Fruit fly (Drosophila melanogaster) whole organism, prepupa: ENCODE measurements around the gene CG3703.

Experiments used
- CG10631 ChIP-seq: fragments of 200-800 bp; sonication (Bioruptor generic); optimal IDR thresholded peaks from 2 replicates; lab custom pipeline; 2016; ENCODE audit warnings: missing biosample characterization, missing genetic modification characterization
- CG15336 ChIP-seq: fragments of 200-800 bp; sonication (Bioruptor generic); IDR thresholded peaks from 2 replicates; pipeline ENCODE4 v1.3.6; 2022; ENCODE audit warnings: missing biosample characterization, missing genetic modification characterization
- CG16779 ChIP-seq: fragments of 200-800 bp; sonication (Bioruptor generic); optimal IDR thresholded peaks from 3 replicates; lab custom pipeline; 2017; ENCODE audit warnings: missing biosample characterization, mild to moderate bottlenecking, missing genetic modification characterization
- CG31627 ChIP-seq: fragments of 200-800 bp; sonication (Bioruptor generic); optimal IDR thresholded peaks from 3 replicates; lab custom pipeline; 2016; ENCODE audit warnings: missing biosample characterization, missing genetic modification characterization
- CG32006 ChIP-seq: fragments of 200-800 bp; sonication (Bioruptor generic); optimal IDR thresholded peaks from 3 replicates; lab custom pipeline; 2017; ENCODE audit warnings: missing biosample characterization, mild to moderate bottlenecking, missing genetic modification characterization
- CG34406 ChIP-seq: fragments of 200-800 bp; sonication (Bioruptor generic); optimal IDR thresholded peaks from 3 replicates; lab custom pipeline; 2016; ENCODE audit warnings: missing biosample characterization, missing genetic modification characterization
- CG3919 ChIP-seq: fragments of 200-800 bp; sonication (Bioruptor generic); optimal IDR thresholded peaks from 3 replicates; lab custom pipeline; 2016; ENCODE audit warnings: missing biosample characterization, missing genetic modification characterization
- CG4318 ChIP-seq: fragments of 200-800 bp; sonication (Bioruptor generic); optimal IDR thresholded peaks from 3 replicates; lab custom pipeline; 2017; ENCODE audit warnings: missing biosample characterization, mild to moderate bottlenecking, missing genetic modification characterization
- CG6163 ChIP-seq: fragments of 200-800 bp; sonication (Bioruptor generic); IDR thresholded peaks from 3 replicates; pipeline ENCODE4 v1.3.6; 2022; ENCODE audit warnings: missing biosample characterization, missing genetic modification characterization
- CG6808 ChIP-seq: fragments of 200-800 bp; sonication (Bioruptor generic); optimal IDR thresholded peaks from 3 replicates; lab custom pipeline; 2017; ENCODE audit warnings: missing biosample characterization, missing genetic modification characterization, mild to moderate bottlenecking, moderate library complexity, missing genetic modification reagents
- CG7368 ChIP-seq: fragments of 200-800 bp; sonication (Bioruptor generic); optimal IDR thresholded peaks from 3 replicates; lab custom pipeline; 2016; ENCODE audit warnings: missing biosample characterization, missing genetic modification characterization
- CG8119 ChIP-seq: fragments of 200-800 bp; sonication (Bioruptor generic); IDR thresholded peaks from 3 replicates; pipeline ENCODE4 v1.3.6; 2022; ENCODE audit warnings: missing biosample characterization, missing genetic modification characterization
- CG8319 ChIP-seq: fragments of 200-800 bp; sonication (Bioruptor generic); optimal IDR thresholded peaks from 3 replicates; lab custom pipeline; 2016; ENCODE audit warnings: missing biosample characterization, missing genetic modification characterization
- CG8632 ChIP-seq: fragments of 200-800 bp; sonication (Bioruptor generic); optimal IDR thresholded peaks from 3 replicates; lab custom pipeline; 2016; ENCODE audit warnings: missing biosample characterization, missing genetic modification characterization
- Eip75B ChIP-seq: fragments of 200-800 bp; sonication (Bioruptor generic); optimal IDR thresholded peaks from 3 replicates; lab custom pipeline; 2016; ENCODE audit warnings: missing biosample characterization, missing genetic modification characterization
- Eip78C ChIP-seq: fragments of 200-800 bp; sonication (Bioruptor generic); peaks from one replicate; lab custom pipeline; 2016; ENCODE audit warnings: missing biosample characterization, missing genetic modification characterization
- Eip93F ChIP-seq: fragments of 200-800 bp; sonication (Bioruptor generic); optimal IDR thresholded peaks from 2 replicates; lab custom pipeline; 2016; ENCODE audit warnings: missing biosample characterization, mild to moderate bottlenecking, missing genetic modification characterization
- Hr38 ChIP-seq: sonication (Bioruptor generic); optimal IDR thresholded peaks from 2 replicates; lab custom pipeline; 2016; ENCODE audit warnings: missing biosample characterization, missing genetic modification characterization
- Hr39 ChIP-seq: fragments of 200-800 bp; sonication (Bioruptor generic); optimal IDR thresholded peaks from 2 replicates; lab custom pipeline; 2016; ENCODE audit warnings: missing biosample characterization, missing genetic modification characterization
- Hr4 ChIP-seq: fragments of 200-800 bp; sonication (Bioruptor generic); optimal IDR thresholded peaks from 3 replicates; lab custom pipeline; 2016; ENCODE audit warnings: missing biosample characterization, missing genetic modification characterization
- OdsH ChIP-seq: fragments of 200-800 bp; sonication (Bioruptor generic); optimal IDR thresholded peaks from 3 replicates; lab custom pipeline; 2016; ENCODE audit warnings: missing biosample characterization, missing genetic modification characterization
- Smox ChIP-seq: fragments of 200-800 bp; sonication (Bioruptor generic); optimal IDR thresholded peaks from 3 replicates; lab custom pipeline; 2016; ENCODE audit warnings: missing biosample characterization, missing genetic modification characterization
- Sox102F ChIP-seq: fragments of 200-800 bp; sonication (Bioruptor generic); optimal IDR thresholded peaks from 2 replicates; lab custom pipeline; 2016; ENCODE audit warnings: missing biosample characterization, mild to moderate bottlenecking, missing genetic modification characterization
- acj6 ChIP-seq: fragments of 200-800 bp; sonication (Bioruptor generic); optimal IDR thresholded peaks from 3 replicates; lab custom pipeline; 2016; ENCODE audit warnings: missing biosample characterization, missing genetic modification characterization
- dsx ChIP-seq: fragments of 200-800 bp; optimal IDR thresholded peaks from 3 replicates; lab custom pipeline; 2019; ENCODE audit warnings: missing biosample characterization, mild to moderate bottlenecking, missing genetic modification characterization, moderate library complexity; ENCODE audit not compliant: poor library complexity, severe bottlenecking
- eg ChIP-seq: fragments of 200-800 bp; sonication (Bioruptor generic); IDR thresholded peaks from 3 replicates; pipeline ENCODE4 v1.3.6; 2022; ENCODE audit warnings: missing biosample characterization, missing genetic modification characterization
- esn ChIP-seq: fragments of 200-800 bp; sonication (Bioruptor generic); optimal IDR thresholded peaks from 2 replicates; lab custom pipeline; 2016; ENCODE audit warnings: missing biosample characterization, mild to moderate bottlenecking, missing genetic modification characterization, moderate library complexity
- fd59A ChIP-seq: fragments of 200-800 bp; sonication (Bioruptor generic); optimal IDR thresholded peaks from 2 replicates; lab custom pipeline; 2017; ENCODE audit warnings: missing biosample characterization, mild to moderate bottlenecking, missing genetic modification characterization, missing genetic modification reagents
- lz ChIP-seq: fragments of 200-800 bp; sonication (Bioruptor generic); optimal IDR thresholded peaks from 3 replicates; lab custom pipeline; 2016; ENCODE audit warnings: missing biosample characterization, missing genetic modification characterization
- net ChIP-seq: fragments of 200-800 bp; sonication (Bioruptor generic); optimal IDR thresholded peaks from 3 replicates; lab custom pipeline; 2016; ENCODE audit warnings: missing biosample characterization, missing genetic modification characterization
- spab ChIP-seq: fragments of 200-800 bp; sonication (Bioruptor generic); optimal IDR thresholded peaks from 2 replicates; lab custom pipeline; 2017; ENCODE audit warnings: missing biosample characterization, mild to moderate bottlenecking, missing genetic modification characterization, missing genetic modification reagents
- ss ChIP-seq, 2 experiments: fragments of 200-800 bp; sonication (Bioruptor generic); optimal IDR thresholded peaks; 2 replicates in 1 of 2; 3 replicates in 1 of 2; lab custom pipeline; 2017 to 2018; ENCODE audit warnings: mild to moderate bottlenecking in 2 of 2, missing biosample characterization in 2 of 2, missing genetic modification characterization in 2 of 2, moderate library complexity in 1 of 2
- svp ChIP-seq: fragments of 200-800 bp; sonication (Bioruptor generic); peaks from one replicate; lab custom pipeline; 2016; ENCODE audit warnings: missing biosample characterization, missing genetic modification characterization
- topi ChIP-seq: fragments of 200-800 bp; sonication (Bioruptor generic); optimal IDR thresholded peaks from 3 replicates; lab custom pipeline; 2016; ENCODE audit warnings: missing biosample characterization, missing genetic modification characterization
- vri ChIP-seq: fragments of 200-800 bp; sonication (Bioruptor generic); optimal IDR thresholded peaks from 3 replicates; lab custom pipeline; 2016; ENCODE audit warnings: missing biosample characterization, mild to moderate bottlenecking, missing genetic modification characterization

The CG3703 gene

DNA sequence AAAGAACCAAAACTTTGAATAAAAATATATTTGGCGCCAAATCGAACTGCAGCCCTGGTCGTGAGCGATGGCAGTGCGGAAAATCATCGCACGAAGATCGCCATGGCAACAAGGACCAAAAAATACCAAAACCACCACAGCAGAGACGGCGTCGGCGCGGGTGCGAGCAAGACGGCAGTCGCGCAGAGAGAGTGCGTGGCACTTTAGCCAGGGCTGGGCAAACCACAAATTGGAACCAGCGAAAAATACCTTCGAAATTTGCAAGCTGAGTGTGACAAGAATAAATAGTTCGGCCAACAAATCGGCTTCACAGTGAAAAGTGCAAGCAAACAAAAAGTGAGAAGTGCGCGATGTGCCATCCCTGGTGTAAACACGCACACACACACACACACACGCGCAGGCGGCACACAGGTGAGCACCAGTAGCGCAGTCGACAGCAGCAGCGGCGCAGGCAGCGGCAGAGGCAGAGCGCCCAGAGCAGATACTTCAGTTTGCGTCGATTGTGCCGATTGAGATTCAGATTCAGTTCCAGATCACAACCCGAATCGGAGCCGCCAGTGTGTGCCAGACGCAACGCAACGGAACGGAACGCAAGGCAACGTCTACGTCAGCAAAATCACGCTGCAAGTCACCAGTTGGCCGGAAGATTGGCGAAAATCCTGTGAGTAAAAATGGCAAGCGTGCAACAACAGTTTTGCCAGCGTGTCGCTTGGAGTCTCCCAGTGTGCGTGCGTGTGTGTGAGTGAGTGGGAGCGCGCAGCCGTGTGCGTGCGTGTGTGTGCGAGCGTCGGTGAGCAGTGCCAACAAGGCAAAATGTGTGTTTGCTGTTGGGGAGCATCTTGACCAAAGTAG, 10.3 kb downstream of the CG3703 start, which contains the start of gene TRAM (continued):
- TF ChIP-seq Eip78C (GFP tag; lab: Kevin White, UChicago) (peak; percentile 98), CG6163 (GFP tag; lab: Robert Waterston, UW) (peak; percentile 99), esn (peak; percentile 97), svp (GFP tag; lab: Kevin White, UChicago) (peak; percentile 98), Hr4 (GFP tag; lab: Kevin White, UChicago) (peak; percentile 98), CG10631 (GFP tag; lab: Kevin White, UChicago) (peak; percentile 98), topi (GFP tag; lab: Kevin White, UChicago) (peak; percentile 96), acj6 (GFP tag; lab: Kevin White, UChicago) (peak; percentile 96), fd59A (GFP tag; lab: Kevin White, UChicago) (peak; percentile 98), CG8319 (GFP tag; lab: Kevin White, UChicago) (peak; percentile 94), eg (GFP tag; lab: Robert Waterston, UW) (peak; percentile 99), CG8632 (GFP tag; lab: Kevin White, UChicago) (peak; percentile 95), OdsH (GFP tag; lab: Kevin White, UChicago) (peak; percentile 97), CG32006 (GFP tag; lab: Kevin White, UChicago) (peak; percentile 98), CG34406 (peak; percentile 95), Hr39 (GFP tag; lab: Kevin White, UChicago) (peak; percentile 97), Eip93F (GFP tag; lab: Kevin White, UChicago) (peak; percentile 88), CG3919 (GFP tag; lab: Kevin White, UChicago) (peak; percentile 98), CG16779 (tag; lab: Kevin White, UChicago) (peak; percentile 96), spab (GFP tag; lab: Kevin White, UChicago) (peak; percentile 96), vri (peak; percentile 95), CG31627 (peak; percentile 97), CG7368 (GFP tag; lab: Kevin White, UChicago) (peak; percentile 98), CG4318 (GFP tag; lab: Kevin White, UChicago) (peak; percentile 97), ss (GFP tag; optimal IDR thresholded peaks at IDR 0.05; lab: Kevin White, UChicago) (peak; percentile 98 to 99), Sox102F (GFP tag; lab: Kevin White, UChicago) (peak; percentile 93), CG15336 (GFP tag; lab: Robert Waterston, UW) (peak; percentile 99), net (peak; percentile 97)
- TF ChIP-seq, all 60 proteins: peak for 60

DNA sequence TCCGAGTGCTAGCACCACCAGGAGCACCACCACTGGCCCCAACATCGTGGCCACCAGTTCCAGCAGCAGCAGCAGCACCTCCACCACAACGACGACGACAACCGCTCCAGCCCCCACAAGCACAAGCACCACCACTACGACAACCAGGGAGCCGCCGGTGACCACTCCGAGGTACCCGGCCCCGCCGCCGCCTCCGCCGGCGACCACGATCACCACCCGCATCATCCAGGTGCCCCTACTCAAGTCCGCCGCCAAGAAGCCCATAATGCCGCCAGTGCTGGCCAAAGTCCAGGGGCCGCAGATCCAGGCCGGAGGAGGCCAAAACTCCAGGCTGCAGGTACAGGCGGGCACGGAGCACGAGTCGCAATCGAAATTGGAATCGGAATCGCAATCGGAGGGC, 11.6 kb downstream of the CG3703 start:
- TF ChIP-seq CG31627 (no peak), CG4318 (GFP tag; lab: Kevin White, UChicago) (no peak), CG15336 (GFP tag; lab: Robert Waterston, UW) (no peak)

DNA sequence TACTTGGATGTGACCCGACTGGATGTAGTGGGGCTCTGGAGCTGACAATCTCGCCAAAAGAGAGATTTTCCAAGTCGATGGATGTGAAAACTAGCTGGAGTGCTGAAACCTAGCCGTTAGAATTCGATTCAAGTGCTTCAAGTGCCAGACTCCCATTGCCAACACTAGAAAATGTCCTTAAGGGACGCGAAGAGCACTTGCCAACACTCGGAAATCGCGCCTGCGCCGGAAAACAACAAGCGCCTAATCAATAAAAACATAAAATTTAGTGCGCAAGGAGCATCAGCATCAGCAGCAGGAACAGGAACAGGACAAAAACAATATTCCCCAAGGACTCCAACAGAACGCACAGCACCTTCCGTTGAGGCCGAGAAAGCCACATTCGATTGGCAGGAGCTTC, 12.7 kb downstream of the CG3703 start:
- TF ChIP-seq lz (GFP tag; lab: Kevin White, UChicago) (no peak), CG34406 (no peak), CG15336 (GFP tag; lab: Robert Waterston, UW) (no peak), Hr38 (GFP tag; lab: Kevin White, UChicago) (no peak), CG8632 (GFP tag; lab: Kevin White, UChicago) (no peak), Eip75B (GFP tag; lab: Kevin White, UChicago) (no peak), Hr4 (GFP tag; lab: Kevin White, UChicago) (no peak), CG8119 (GFP tag; lab: Robert Waterston, UW) (no peak), Smox (no peak), CG6808 (GFP tag; lab: Kevin White, UChicago) (no peak), dsx (GFP tag; lab: Kevin White, UChicago) (no peak), CG6163 (GFP tag; lab: Robert Waterston, UW) (no peak)
